Fruit fly (Drosophila melanogaster): ENCODE measurements around the gene CG13727.

Gene CG13727

dm6 chr3L:17310509-17310908, 30.6 kb downstream of the CG13727 start (continued):
- TF ChIP-seq CG12155 (GFP tag; optimal IDR thresholded peaks at IDR 0.05) (no peak), Sox100B (GFP tag; optimal IDR thresholded peaks at IDR 0.05) (peak; percentile 43), D (optimal IDR thresholded peaks at IDR 0.05) (no peak), D (GFP tag; optimal IDR thresholded peaks at IDR 0.05) (no peak), Fer3 (tag; optimal IDR thresholded peaks at IDR 0.05) (peak; percentile 34), CG15011 (GFP tag; optimal IDR thresholded peaks at IDR 0.05) (no peak), CG1233 (GFP tag; optimal IDR thresholded peaks at IDR 0.05) (no peak), zfh1 (GFP tag; IDR thresholded peaks at IDR 0.05) (peak; percentile 63; the same call in 2 of the 3 replicates), gcm2 (GFP tag; optimal IDR thresholded peaks at IDR 0.05) (no peak), corto (GFP tag; optimal IDR thresholded peaks at IDR 0.05) (no peak), CG11504 (tag; optimal IDR thresholded peaks at IDR 0.05) (peak; percentile 75), B-H1 (GFP tag; IDR thresholded peaks at IDR 0.05) (0 out of 3 replicates have a peak, but pooled peaks have one; percentile 45), CG14860 (GFP tag; IDR thresholded peaks at IDR 0.05; ENCODE audit: partially characterized antibody) (no peak), Rx (GFP tag; IDR thresholded peaks at IDR 0.05) (0 out of 2 replicates have a peak, but pooled peaks have one; percentile 2), NC2α (GFP tag; optimal IDR thresholded peaks at IDR 0.05) (no peak), CG12219 (GFP tag; optimal IDR thresholded peaks at IDR 0.05) (no peak), Aef1 (GFP tag; IDR thresholded peaks at IDR 0.05) (0 out of 3 replicates have a peak, but pooled peaks have one; percentile 12), D19B (GFP tag; optimal IDR thresholded peaks at IDR 0.05) (no peak), MBD-R2 (GFP tag; IDR thresholded peaks at IDR 0.05) (peak; percentile 34; the same call in 1 of the 2 replicates), CG31388 (GFP tag; optimal IDR thresholded peaks at IDR 0.05) (no peak), ems (GFP tag; optimal IDR thresholded peaks at IDR 0.05) (no peak), lmd (GFP tag; IDR thresholded peaks at IDR 0.05) (peak; percentile 53), CG17829 (tag; optimal IDR thresholded peaks at IDR 0.05) (peak; percentile 46), sima (GFP tag; optimal IDR thresholded peaks at IDR 0.05) (no peak), Dbx (GFP tag; IDR thresholded peaks at IDR 0.05) (0 out of 3 replicates have a peak, but pooled peaks have one; percentile 50), CG13424 (tag; optimal IDR thresholded peaks at IDR 0.05) (peak; percentile 32), tgo (GFP tag; IDR thresholded peaks at IDR 0.05) (peak; percentile 52; the same call in 2 of the 3 replicates), NC2β (GFP tag; optimal IDR thresholded peaks at IDR 0.05) (no peak), CG6683 (GFP tag; optimal IDR thresholded peaks at IDR 0.05) (peak; percentile 60), exex (tag; optimal IDR thresholded peaks at IDR 0.05) (no peak), CG13296 (GFP tag; optimal IDR thresholded peaks at IDR 0.05) (peak; percentile 46), vfl (GFP tag; optimal IDR thresholded peaks at IDR 0.05) (no peak), Antp (GFP tag; optimal IDR thresholded peaks at IDR 0.05) (no peak), pan (optimal IDR thresholded peaks at IDR 0.05) (no peak), pan (GFP tag; optimal IDR thresholded peaks at IDR 0.05 in 1 of 2, IDR thresholded peaks at IDR 0.05 in 1 of 2) (peak in 1 of 2 experiments; percentile 60), CG8765 (GFP tag; IDR thresholded peaks at IDR 0.05) (peak; percentile 12; the same call in 1 of the 2 replicates), slbo (GFP tag; IDR thresholded peaks at IDR 0.05) (peak; percentile 48; the same call in 1 of the 2 replicates), CG2120 (GFP tag; optimal IDR thresholded peaks at IDR 0.05) (peak; percentile 31), CG32767 (GFP tag; IDR thresholded peaks at IDR 0.05) (0 out of 2 replicates have a peak, but pooled peaks have one; percentile 23), CoRest (tag; optimal IDR thresholded peaks at IDR 0.05) (peak; percentile 29), CG8944 (GFP tag; optimal IDR thresholded peaks at IDR 0.05) (no peak), CG1647 (GFP tag; optimal IDR thresholded peaks at IDR 0.05) (no peak), Chrac-16 (GFP tag; optimal IDR thresholded peaks at IDR 0.05) (no peak), Doc3 (GFP tag; IDR thresholded peaks at IDR 0.05; ENCODE audit: partially characterized antibody) (no peak), row (GFP tag; IDR thresholded peaks at IDR 0.05) (peak; percentile 65), prd (optimal IDR thresholded peaks at IDR 0.05) (no peak), prd (GFP tag; IDR thresholded peaks at IDR 0.05) (peak; percentile 67), bowl (GFP tag; IDR thresholded peaks at IDR 0.05) (no peak), CG17385 (GFP tag; optimal IDR thresholded peaks at IDR 0.05) (peak; percentile 5), CG14965 (GFP tag; optimal IDR thresholded peaks at IDR 0.05; ENCODE audit: borderline replicate concordance) (no peak), Trl (optimal IDR thresholded peaks at IDR 0.05) (no peak), Trl (GFP tag; optimal IDR thresholded peaks at IDR 0.05) (no peak)

Measured in whole organism, embryonic.